Fruit fly (Drosophila melanogaster): ENCODE results near the gene sofe.

- no peak for TF ChIP-seq EcR (GFP tag; optimal IDR thresholded peaks at IDR 0.05)
- no peak for TF ChIP-seq usp (GFP tag; optimal IDR thresholded peaks at IDR 0.05)
- no peak for TF ChIP-seq pan (optimal IDR thresholded peaks at IDR 0.05)
- TF ChIP-seq psq (optimal IDR thresholded peaks at IDR 0.05) = no peak
Observed at dm6 chrX:10840892-10841564, 16.2 kb downstream of the sofe start.

All from whole organism.